Fruit fly (Drosophila melanogaster): ENCODE results near the gene CG12155.

DNA sequence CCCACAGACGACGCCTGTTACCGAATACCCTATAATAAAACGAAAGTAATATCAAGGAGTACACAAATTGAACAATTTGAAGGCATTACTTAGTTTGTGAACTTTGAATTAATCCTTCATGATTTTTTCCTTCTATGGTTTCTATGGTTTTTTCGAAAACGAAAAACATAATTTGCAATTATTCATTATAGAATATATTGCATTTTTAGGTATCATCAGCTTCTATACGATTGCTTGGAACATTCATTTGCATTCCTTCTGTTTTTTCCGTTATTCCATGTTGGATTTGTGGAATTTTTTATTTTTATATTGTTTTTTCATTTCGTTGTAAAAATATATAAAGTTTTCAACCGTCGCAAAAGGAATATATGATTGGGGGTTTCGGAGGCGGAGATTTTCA is 13.1 kb upstream of the CG12155 start:
- TF ChIP-seq usp (GFP tag; optimal IDR thresholded peaks at IDR 0.05): no peak
- TF ChIP-seq CG3847 (GFP tag; IDR thresholded peaks at IDR 0.05): no peak
- TF ChIP-seq schlank (tag; optimal IDR thresholded peaks at IDR 0.05): no peak

Data from whole organism, embryonic.